Worm (Caenorhabditis elegans): ENCODE measurements around the gene ZK809.9.

DNA sequence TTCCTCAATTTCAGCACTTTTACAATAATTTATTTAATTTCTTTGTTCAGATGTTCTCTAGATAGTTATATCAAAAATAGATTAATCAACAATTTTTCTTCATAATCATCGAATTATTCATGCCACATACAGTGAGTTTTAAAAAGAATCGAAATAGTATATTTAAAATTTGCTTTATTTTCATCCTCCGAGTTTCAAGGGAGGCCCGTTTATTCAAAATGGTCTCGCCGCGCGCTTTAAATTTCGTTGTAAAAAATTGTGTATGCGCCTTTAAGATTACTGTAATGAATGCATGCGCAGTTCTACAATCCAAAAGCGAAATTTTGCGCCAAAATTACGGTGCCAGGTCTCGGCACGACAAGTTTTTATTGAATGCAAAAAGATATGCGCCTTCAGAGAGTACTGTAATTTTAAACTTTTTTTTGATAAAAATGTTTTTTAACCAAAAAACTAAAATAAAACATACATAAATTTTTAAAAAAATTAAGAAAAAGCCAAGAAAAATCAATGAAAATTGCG, 5.3 kb upstream of the ZK809.9 start, which contains the start of gene ZK792.1:
- TF ChIP-seq him-1 (tag; optimal IDR thresholded peaks at IDR 0.05) (no peak), W03F9.2 (tag; optimal IDR thresholded peaks at IDR 0.05) (no peak)
